Fruit fly (Drosophila melanogaster) whole organism, embryonic: Measurements from ENCODE around the gene CG31287.
A peak's percentile ranks its signal among the peaks of the same experiment; 100 is the strongest.

Experiments
- Bteb2 ChIP-seq: fragments of 200-800 bp; sonication (Bioruptor generic); optimal IDR thresholded peaks from 2 replicates; lab custom pipeline; 2016; ENCODE audit warnings: missing biosample characterization, missing genetic modification characterization
- CG10209 ChIP-seq: fragments of 200-800 bp; sonication (Bioruptor generic); optimal IDR thresholded peaks from 3 replicates; lab custom pipeline; 2017; ENCODE audit warnings: missing biosample characterization, mild to moderate bottlenecking, missing genetic modification characterization, missing genetic modification reagents
- CG10979 ChIP-seq: fragments of 200-800 bp; sonication (Bioruptor generic); optimal IDR thresholded peaks from 2 replicates; lab custom pipeline; 2018; ENCODE audit warnings: missing biosample characterization, mild to moderate bottlenecking, missing genetic modification characterization, moderate library complexity
- CG13424 ChIP-seq: fragments of 200-800 bp; sonication (Bioruptor generic); optimal IDR thresholded peaks from 2 replicates; lab custom pipeline; 2019; ENCODE audit warnings: missing biosample characterization, mild to moderate bottlenecking, missing genetic modification characterization, moderate library complexity
- CG1602 ChIP-seq: fragments of 200-800 bp; sonication (Bioruptor generic); optimal IDR thresholded peaks from 3 replicates; lab custom pipeline; 2016; ENCODE audit warnings: missing biosample characterization, missing genetic modification characterization
- CG17385 ChIP-seq: fragments of 200-800 bp; sonication (Bioruptor generic); optimal IDR thresholded peaks from 3 replicates; lab custom pipeline; 2018; ENCODE audit warnings: missing biosample characterization, mild to moderate bottlenecking, missing genetic modification characterization
- CG2120 ChIP-seq: fragments of 200-800 bp; sonication (Bioruptor generic); optimal IDR thresholded peaks from 3 replicates; lab custom pipeline; 2016; ENCODE audit warnings: missing biosample characterization, missing genetic modification characterization
- CG2712 ChIP-seq: fragments of 200-800 bp; optimal IDR thresholded peaks from 3 replicates; lab custom pipeline; 2019; ENCODE audit warnings: missing biosample characterization, mild to moderate bottlenecking, missing genetic modification characterization, moderate library complexity
- CG32532 ChIP-seq: fragments of 200-800 bp; sonication (Bioruptor generic); IDR thresholded peaks from 2 replicates; pipeline ENCODE4 v1.3.6; 2022; ENCODE audit warnings: missing biosample characterization, missing genetic modification characterization
- CG6854 ChIP-seq: fragments of 200-800 bp; sonication (Bioruptor generic); optimal IDR thresholded peaks from 3 replicates; lab custom pipeline; 2017; ENCODE audit warnings: missing biosample characterization, mild to moderate bottlenecking, missing genetic modification characterization
- CG7839 ChIP-seq: fragments of 200-800 bp; sonication (Bioruptor generic); optimal IDR thresholded peaks from 3 replicates; lab custom pipeline; 2018; ENCODE audit warnings: missing biosample characterization, mild to moderate bottlenecking, missing genetic modification characterization, moderate library complexity
- CG8290 ChIP-seq, 3 experiments: fragments of 200-800 bp; sonication (Bioruptor generic); optimal IDR thresholded peaks; 2 replicates each; lab custom pipeline; 2016 to 2019; ENCODE audit warnings: missing biosample characterization in 3 of 3, missing genetic modification characterization in 3 of 3, mild to moderate bottlenecking in 2 of 3, moderate library complexity in 1 of 3
- CG9437 ChIP-seq: fragments of 200-800 bp; sonication (Bioruptor generic); optimal IDR thresholded peaks from 2 replicates; lab custom pipeline; 2018; ENCODE audit warnings: missing biosample characterization, mild to moderate bottlenecking, missing genetic modification characterization
- CG9727 ChIP-seq: fragments of 200-800 bp; sonication (Bioruptor generic); optimal IDR thresholded peaks from 3 replicates; lab custom pipeline; 2017; ENCODE audit warnings: missing biosample characterization, mild to moderate bottlenecking, missing genetic modification characterization
- Camta ChIP-seq: fragments of 200-800 bp; sonication (Bioruptor generic); optimal IDR thresholded peaks from 2 replicates; lab custom pipeline; 2016; ENCODE audit warnings: missing biosample characterization, missing genetic modification characterization
- E2f1 ChIP-seq: fragments of 200-800 bp; sonication (Bioruptor generic); IDR thresholded peaks from 2 replicates; pipeline ENCODE4 v1.3.6; 2022; ENCODE audit warnings: missing biosample characterization, missing genetic modification characterization
- Fer3 ChIP-seq: fragments of 200-800 bp; sonication (Bioruptor generic); optimal IDR thresholded peaks from 2 replicates; lab custom pipeline; 2018; ENCODE audit warnings: missing biosample characterization, mild to moderate bottlenecking, missing genetic modification characterization, moderate library complexity
- H15 ChIP-seq: fragments of 200-800 bp; sonication (Bioruptor generic); IDR thresholded peaks from 3 replicates; pipeline ENCODE4 v1.3.6; 2022; ENCODE audit warnings: missing biosample characterization, missing genetic modification characterization
- H2.0 ChIP-seq: fragments of 200-800 bp; sonication (Bioruptor generic); IDR thresholded peaks from 2 replicates; pipeline ENCODE4 v1.3.6; 2022; ENCODE audit warnings: missing biosample characterization, missing genetic modification characterization
- Hand ChIP-seq: fragments of 200-800 bp; sonication (Bioruptor generic); optimal IDR thresholded peaks from 2 replicates; lab custom pipeline; 2017; ENCODE audit warnings: mild to moderate bottlenecking, missing biosample characterization, missing genetic modification reagents, missing genetic modification characterization
- Hsf ChIP-seq: fragments of 200-800 bp; sonication (Bioruptor generic); optimal IDR thresholded peaks from 3 replicates; lab custom pipeline; 2016; ENCODE audit warnings: missing biosample characterization, missing genetic modification characterization
- Meics ChIP-seq: fragments of 200-800 bp; sonication (Bioruptor generic); optimal IDR thresholded peaks from 2 replicates; lab custom pipeline; 2017; ENCODE audit warnings: missing biosample characterization, mild to moderate bottlenecking, missing genetic modification characterization
- NC2α ChIP-seq: fragments of 200-800 bp; sonication (Bioruptor generic); optimal IDR thresholded peaks from 2 replicates; lab custom pipeline; 2016; ENCODE audit warnings: missing biosample characterization, missing genetic modification characterization
- Nf-YA ChIP-seq: fragments of 200-800 bp; sonication (Bioruptor generic); IDR thresholded peaks from 2 replicates; pipeline ENCODE4 v1.3.6; 2022; ENCODE audit warnings: missing biosample characterization, missing genetic modification characterization
- Nf-YC ChIP-seq: fragments of 200-800 bp; optimal IDR thresholded peaks from 3 replicates; lab custom pipeline; 2019; ENCODE audit warnings: missing biosample characterization, mild to moderate bottlenecking, missing genetic modification characterization, moderate library complexity
- NfI ChIP-seq: fragments of 200-800 bp; sonication (Bioruptor generic); optimal IDR thresholded peaks from 3 replicates; lab custom pipeline; 2018; ENCODE audit warnings: missing biosample characterization, mild to moderate bottlenecking, missing genetic modification characterization, moderate library complexity
- PHDP ChIP-seq: fragments of 200-800 bp; sonication (Bioruptor generic); optimal IDR thresholded peaks from 3 replicates; lab custom pipeline; 2018; ENCODE audit warnings: missing biosample characterization, mild to moderate bottlenecking, missing genetic modification characterization, moderate library complexity
- Xbp1 ChIP-seq: fragments of 200-800 bp; sonication (Bioruptor generic); optimal IDR thresholded peaks from 3 replicates; lab custom pipeline; 2016; ENCODE audit warnings: missing biosample characterization, mild to moderate bottlenecking, missing genetic modification characterization
- abd-A ChIP-seq: fragments of 200-800 bp; sonication (Bioruptor generic); optimal IDR thresholded peaks from 3 replicates; lab custom pipeline; 2019; ENCODE audit warnings: missing biosample characterization, mild to moderate bottlenecking, missing genetic modification characterization, moderate library complexity
- bbx ChIP-seq: fragments of 200-800 bp; sonication (Bioruptor generic); IDR thresholded peaks from 2 replicates; pipeline ENCODE4 v1.3.6; 2022; ENCODE audit warnings: missing biosample characterization, missing genetic modification characterization; ENCODE audit not compliant: partially characterized antibody
- chif ChIP-seq, 2 experiments: fragments of 200-800 bp; sonication (Bioruptor generic); optimal IDR thresholded peaks; 3 replicates each; lab custom pipeline; 2016; ENCODE audit warnings: missing biosample characterization in 2 of 2, missing genetic modification characterization in 2 of 2
- cwo ChIP-seq: fragments of 200-800 bp; sonication (Bioruptor generic); optimal IDR thresholded peaks from 3 replicates; lab custom pipeline; 2017; ENCODE audit warnings: missing biosample characterization, missing genetic modification characterization, mild to moderate bottlenecking, moderate library complexity, missing genetic modification reagents
- dm ChIP-seq: fragments of 200-800 bp; sonication (Bioruptor generic); optimal IDR thresholded peaks from 3 replicates; lab custom pipeline; 2016; ENCODE audit warnings: missing biosample characterization, missing genetic modification characterization
- dmrt99B ChIP-seq: fragments of 200-800 bp; sonication (Bioruptor generic); optimal IDR thresholded peaks from 2 replicates; lab custom pipeline; 2018; ENCODE audit warnings: missing biosample characterization, mild to moderate bottlenecking, missing genetic modification characterization, moderate library complexity
- eve ChIP-seq, 2 experiments: fragments of >200 bp; optimal IDR thresholded peaks; 2 replicates each; lab custom pipeline; 2017; ENCODE audit warnings: missing biosample characterization in 2 of 2, missing genetic modification characterization in 2 of 2
- fd64A ChIP-seq: fragments of 200-800 bp; sonication (Bioruptor generic); optimal IDR thresholded peaks from 3 replicates; lab custom pipeline; 2018; ENCODE audit warnings: missing biosample characterization, mild to moderate bottlenecking, missing genetic modification characterization
- fru ChIP-seq: fragments of >200 bp; optimal IDR thresholded peaks from 2 replicates; lab custom pipeline; 2017
- grau ChIP-seq: fragments of 200-800 bp; optimal IDR thresholded peaks from 3 replicates; lab custom pipeline; 2019; ENCODE audit warnings: missing biosample characterization, mild to moderate bottlenecking, missing genetic modification characterization, moderate library complexity
- gt ChIP-seq: fragments of 200-800 bp; sonication (Bioruptor generic); IDR thresholded peaks from 2 replicates; pipeline ENCODE4 v1.3.6; 2022; ENCODE audit warnings: missing biosample characterization, missing genetic modification characterization
- lab ChIP-seq: fragments of 200-800 bp; sonication (Bioruptor generic); optimal IDR thresholded peaks from 3 replicates; lab custom pipeline; 2017; ENCODE audit warnings: missing biosample characterization, missing genetic modification characterization, mild to moderate bottlenecking, moderate library complexity, missing genetic modification reagents
- lov ChIP-seq, 2 experiments: fragments of 200-800 bp in 1 of 2; fragments of >200 bp in 1 of 2; sonication (Bioruptor generic) in 1 of 2; IDR thresholded peaks in 1 of 2; optimal IDR thresholded peaks in 1 of 2; 2 replicates in 1 of 2; 3 replicates in 1 of 2; pipeline versions ENCODE4 v1.3.6 to Lab custom; 2017 to 2022; ENCODE audit warnings: missing biosample characterization in 1 of 2, missing genetic modification characterization in 1 of 2
- mam ChIP-seq: fragments of 200-800 bp; sonication (Bioruptor generic); optimal IDR thresholded peaks from 3 replicates; lab custom pipeline; 2016; ENCODE audit warnings: missing biosample characterization, missing genetic modification characterization
- org-1 ChIP-seq: fragments of 200-800 bp; sonication (Bioruptor generic); optimal IDR thresholded peaks from 2 replicates; lab custom pipeline; 2017; ENCODE audit warnings: missing biosample characterization, missing genetic modification characterization
- pho ChIP-seq: fragments of 200-800 bp; sonication (Bioruptor generic); optimal IDR thresholded peaks from 2 replicates; lab custom pipeline; 2016; ENCODE audit warnings: missing biosample characterization, missing genetic modification characterization
- phol ChIP-seq: fragments of 200-800 bp; sonication (Bioruptor generic); optimal IDR thresholded peaks from 3 replicates; lab custom pipeline; 2018; ENCODE audit warnings: missing biosample characterization, mild to moderate bottlenecking, missing genetic modification characterization, moderate library complexity
- sens ChIP-seq: fragments of 200-800 bp; sonication (Bioruptor generic); peaks from one replicate; lab custom pipeline; 2016; ENCODE audit warnings: missing biosample characterization, missing genetic modification characterization
- tio ChIP-seq: fragments of 200-800 bp; sonication (Bioruptor generic); optimal IDR thresholded peaks from 2 replicates; lab custom pipeline; 2017; ENCODE audit warnings: missing biosample characterization, missing genetic modification characterization, inconsistent platforms
- ttk ChIP-seq: fragments of 200-800 bp; sonication (Bioruptor generic); IDR thresholded peaks from 2 replicates; pipeline ENCODE4 v2.1.2; 2022; ENCODE audit warnings: missing biosample characterization, missing genetic modification characterization

The CG31287 gene

DNA sequence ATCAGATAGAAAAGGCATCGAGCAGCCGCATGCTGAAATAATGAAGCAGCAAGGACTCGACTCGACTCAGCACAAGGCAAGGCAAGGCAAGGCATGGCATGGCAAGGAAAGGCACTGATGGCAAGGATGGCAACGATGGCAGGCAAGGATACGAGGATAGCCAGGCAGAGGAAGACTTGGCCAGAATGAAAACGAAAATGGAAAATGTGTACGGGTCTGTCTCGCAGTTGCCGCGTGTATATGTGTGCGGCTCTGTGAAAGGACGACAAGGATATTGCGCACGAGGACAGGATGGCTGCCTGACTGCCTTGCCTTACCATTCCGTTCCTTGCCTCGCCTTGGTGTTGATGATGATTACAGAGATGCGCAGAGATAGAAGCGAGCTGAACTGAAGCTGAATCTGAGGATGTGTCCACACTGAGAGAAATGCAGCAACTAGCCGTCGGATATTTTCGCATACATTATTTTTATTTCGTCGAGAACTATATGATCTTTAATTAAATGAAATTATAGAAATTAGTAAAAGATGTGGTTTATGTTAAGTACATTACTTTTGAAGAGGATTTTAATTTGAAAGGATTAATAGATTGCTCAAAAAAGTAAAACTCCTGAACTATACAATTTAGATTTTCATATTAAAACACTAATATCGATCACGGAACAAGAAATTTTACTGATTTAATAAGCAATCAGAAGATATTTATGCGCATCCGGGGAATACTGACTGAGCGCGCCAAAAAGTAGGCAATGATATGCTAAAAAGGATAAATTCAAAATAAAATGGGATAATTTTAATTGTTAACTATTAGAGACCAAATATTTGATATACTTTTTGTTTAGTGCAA lies 11.5 kb downstream of the CG31287 start (continued):
- TF ChIP-seq Hsf (GFP tag; lab: Kevin White, UChicago) (peak; percentile 42), pho (peak; percentile 9), CG8290 (GFP tag; optimal IDR thresholded peaks at IDR 0.05; lab: Kevin White, UChicago) (no peak), CG8290 (tag; optimal IDR thresholded peaks at IDR 0.05; lab: Kevin White, UChicago) (no peak), CG2120 (GFP tag; lab: Kevin White, UChicago) (peak; percentile 62), CG13424 (tag; lab: Kevin White, UChicago) (peak; percentile 40), CG9727 (GFP tag; lab: Kevin White, UChicago) (peak; percentile 62), PHDP (tag; lab: Kevin White, UChicago) (peak; percentile 31), Meics (peak; percentile 62), Fer3 (peak; percentile 8), lab (peak; percentile 37), dm (GFP tag; lab: Kevin White, UChicago) (no peak), eve (GFP tag; optimal IDR thresholded peaks at IDR 0.05; lab: Kevin White, UChicago) (no peak), Nf-YA (GFP tag; lab: Robert Waterston, UW) (peak; percentile 16; the same call in 1 of the 2 replicates), CG7839 (tag; lab: Kevin White, UChicago) (peak; percentile 49), CG9437 (GFP tag; lab: Kevin White, UChicago) (peak; percentile 49), CG6854 (GFP tag; lab: Kevin White, UChicago) (peak; percentile 41), sens (GFP tag; lab: Kevin White, UChicago) (peak; percentile 60), lov (optimal IDR thresholded peaks at IDR 0.05; lab: Kevin White, UChicago) (no peak), lov (GFP tag; IDR thresholded peaks at IDR 0.05; lab: Robert Waterston, UW) (no peak), CG2712 (tag; lab: Kevin White, UChicago) (peak; percentile 23), cwo (GFP tag; lab: Kevin White, UChicago) (peak; percentile 22), Nf-YC (peak; percentile 27), CG10979 (tag; lab: Kevin White, UChicago) (peak; percentile 11), H15 (GFP tag; lab: Robert Waterston, UW) (no peak), grau (tag; lab: Kevin White, UChicago) (peak; percentile 59), ttk (no peak; the same call in 1 of the 2 replicates), gt (GFP tag; lab: Robert Waterston, UW) (no peak), E2f1 (GFP tag; lab: Robert Waterston, UW) (no peak), phol (tag; lab: Kevin White, UChicago) (peak; percentile 36), Xbp1 (GFP tag; lab: Kevin White, UChicago) (peak; percentile 41), CG1602 (GFP tag; lab: Kevin White, UChicago) (peak; percentile 18), chif (GFP tag; optimal IDR thresholded peaks at IDR 0.05; lab: Kevin White, UChicago) (peak in 1 of 2 experiments; percentile 0), bbx (GFP tag; lab: Robert Waterston, UW) (no peak), Camta (GFP tag; lab: Kevin White, UChicago) (peak; percentile 10), fru (no peak), H2.0 (GFP tag; lab: Robert Waterston, UW) (peak; percentile 5; the same call in 1 of the 2 replicates), CG32532 (GFP tag; lab: Robert Waterston, UW) (0 out of 2 replicates have a peak, but pooled peaks have one; percentile 5), abd-A (peak; percentile 8), NC2α (GFP tag; lab: Kevin White, UChicago) (no peak), CG10209 (GFP tag; lab: Kevin White, UChicago) (peak; percentile 41), tio (GFP tag; lab: Kevin White, UChicago) (peak; percentile 55), Hand (peak; percentile 12), NfI (GFP tag; lab: Kevin White, UChicago) (peak; percentile 30), CG17385 (peak; percentile 29), org-1 (peak; percentile 5), mam (GFP tag; lab: Kevin White, UChicago) (peak; percentile 4), fd64A (GFP tag; lab: Kevin White, UChicago) (no peak), dmrt99B (tag; lab: Kevin White, UChicago) (peak; percentile 50), Bteb2 (GFP tag; lab: Kevin White, UChicago) (peak; percentile 8)
